Worm (Caenorhabditis elegans) whole organism, early embryonic: ENCODE data around the gene F49C12.7.

Experiments
- B0310.2 ChIP-seq: sonication (generic microtip); optimal IDR thresholded peaks from 2 replicates; lab custom pipeline; 2016; ENCODE audit warnings: mild to moderate bottlenecking, missing genetic modification characterization, missing compliant biosample characterization
- F13C5.2 ChIP-seq: sonication (generic microtip); optimal IDR thresholded peaks from 2 replicates; lab custom pipeline; 2017; ENCODE audit warnings: mild to moderate bottlenecking, missing genetic modification characterization, inconsistent platforms, missing compliant biosample characterization
- aly-1 ChIP-seq: sonication (generic microtip); optimal IDR thresholded peaks from 2 replicates; lab custom pipeline; 2016; ENCODE audit warnings: missing genetic modification characterization, missing compliant biosample characterization
- ama-1 ChIP-seq: fragments of 150-350 bp; optimal IDR thresholded peaks from 2 replicates; lab custom pipeline; 2014
- ceh-13 ChIP-seq: fragments of 200-800 bp; sonication (Bioruptor generic); optimal IDR thresholded peaks from 2 replicates; lab custom pipeline; 2018; ENCODE audit warnings: mild to moderate bottlenecking, missing genetic modification characterization, missing compliant biosample characterization
- ets-7 ChIP-seq: sonication (generic microtip); optimal IDR thresholded peaks from 2 replicates; lab custom pipeline; 2016; ENCODE audit warnings: missing genotype, missing genetic modification characterization, missing compliant biosample characterization
- flt-1 ChIP-seq: fragments of 200-800 bp; sonication (Bioruptor generic); IDR thresholded peaks from 2 replicates; pipeline ENCODE4 v1.3.6; 2022; ENCODE audit warnings: missing genetic modification characterization, missing compliant biosample characterization
- hmbx-1 ChIP-seq: sonication (generic microtip); optimal IDR thresholded peaks from 2 replicates; lab custom pipeline; 2016; ENCODE audit warnings: mild to moderate bottlenecking, missing genetic modification characterization, missing compliant biosample characterization
- hmg-4 ChIP-seq: fragments of 200-800 bp; sonication (Bioruptor generic); optimal IDR thresholded peaks from 2 replicates; lab custom pipeline; 2018; ENCODE audit warnings: mild to moderate bottlenecking, missing genetic modification characterization, missing compliant biosample characterization
- hnd-1 ChIP-seq: sonication (generic microtip); optimal IDR thresholded peaks from 2 replicates; lab custom pipeline; 2016; ENCODE audit warnings: missing genetic modification characterization, missing compliant biosample characterization
- scrt-1 ChIP-seq: fragments of 200-800 bp; sonication (Bioruptor generic); IDR thresholded peaks from 2 replicates; pipeline ENCODE4 v1.3.6; 2022; ENCODE audit warnings: missing genetic modification characterization, missing compliant biosample characterization
- sea-1 ChIP-seq: fragments of 200-800 bp; sonication (Bioruptor generic); conservative IDR thresholded peaks from 2 replicates; pipeline ENCODE4 v1.3.6; 2022; ENCODE audit warnings: missing genetic modification characterization, missing compliant biosample characterization
- tbx-11 ChIP-seq: fragments of 200-800 bp; sonication (Bioruptor generic); IDR thresholded peaks from 2 replicates; pipeline ENCODE4 v1.3.6; 2022; ENCODE audit warnings: missing genetic modification characterization, missing compliant biosample characterization
- tbx-37 ChIP-seq: fragments of 200-800 bp; sonication (Bioruptor generic); conservative IDR thresholded peaks from 2 replicates; pipeline ENCODE4 v1.3.6; 2022; ENCODE audit warnings: missing genetic modification reagents, missing genetic modification characterization, missing compliant biosample characterization

ce11 chrIV:9300127-9300526 lies 12.6 kb downstream of the F49C12.7 start, which contains the start of gene F49C12.3:
- TF ChIP-seq ama-1 (lab: Kevin White, UChicago): no peak
- no peak for TF ChIP-seq tbx-11 (GFP tag; lab: Robert Waterston, UW)
- no peak for TF ChIP-seq hnd-1 (tag; lab: Kevin White, UChicago)
- no peak for TF ChIP-seq F13C5.2
- TF ChIP-seq flt-1: no peak
- no peak for TF ChIP-seq ceh-13
- TF ChIP-seq B0310.2 (tag; lab: Kevin White, UChicago): no peak
- no peak for TF ChIP-seq hmg-4 (GFP tag; lab: Kevin White, UChicago)
- TF ChIP-seq aly-1 (tag; lab: Kevin White, UChicago): no peak
- TF ChIP-seq scrt-1 (GFP tag; lab: Robert Waterston, UW): no peak
- TF ChIP-seq tbx-37 (GFP tag; lab: Robert Waterston, UW): no peak
- TF ChIP-seq ets-7 (tag; lab: Kevin White, UChicago): no peak
- TF ChIP-seq hmbx-1: no peak
- no peak for TF ChIP-seq sea-1 (GFP tag; lab: Robert Waterston, UW)
